Worm (Caenorhabditis elegans): ENCODE data around the gene cdc-50.B.
"Not testable (repeated sequence)": the region's sequence is repeated elsewhere in the genome, so short reads cannot be mapped to it uniquely, and the experiment has no call there.

The cdc-50.B gene

DNA sequence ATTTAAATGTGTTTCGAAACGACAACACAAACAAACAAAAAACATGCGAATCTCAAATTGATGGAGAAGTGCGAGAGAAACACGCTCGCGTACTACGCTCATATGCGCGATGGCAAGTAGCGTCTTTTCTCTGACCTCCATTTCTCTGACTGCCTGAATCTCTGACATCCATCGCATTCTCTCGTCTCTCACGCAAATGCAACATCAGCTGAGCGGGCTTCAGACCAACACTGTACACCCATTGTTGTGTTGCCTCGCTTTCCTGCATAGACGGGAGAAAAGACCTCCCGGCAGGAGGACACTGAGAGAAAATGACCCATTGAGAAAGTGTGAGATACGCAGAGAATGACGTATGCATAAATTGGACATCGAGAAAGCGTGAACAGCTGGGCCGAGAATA lies 17.5 kb downstream of the cdc-50.B start (continued):
- TF ChIP-seq eyg-1 (tag; optimal IDR thresholded peaks at IDR 0.05) = no peak
- TF ChIP-seq tbx-7 (tag; optimal IDR thresholded peaks at IDR 0.05) = no peak
- no peak for TF ChIP-seq hlh-13 (GFP tag; optimal IDR thresholded peaks at IDR 0.05)
- peak; percentile 90 for TF ChIP-seq tbx-2 (tag; optimal IDR thresholded peaks at IDR 0.05)
- no peak for TF ChIP-seq hlh-15 (tag; optimal IDR thresholded peaks at IDR 0.05)
- TF ChIP-seq hlh-6 (tag; optimal IDR thresholded peaks at IDR 0.05) = no peak
- no peak for TF ChIP-seq nhr-232 (tag; optimal IDR thresholded peaks at IDR 0.05)
- peak; percentile 91 for TF ChIP-seq nfya-1 (tag; optimal IDR thresholded peaks at IDR 0.05)
- no peak for TF ChIP-seq pat-9 (tag; optimal IDR thresholded peaks at IDR 0.05)
- TF ChIP-seq hlh-8 (tag; optimal IDR thresholded peaks at IDR 0.05) = peak; percentile 68
- TF ChIP-seq Y22D7AL.16 (tag; optimal IDR thresholded peaks at IDR 0.05) = no peak
- no peak for TF ChIP-seq elt-4 (tag; optimal IDR thresholded peaks at IDR 0.05)
- peak; percentile 75 for TF ChIP-seq ceh-2 (tag; optimal IDR thresholded peaks at IDR 0.05)
- TF ChIP-seq fkh-6 (tag; optimal IDR thresholded peaks at IDR 0.05) = no peak
- no peak for TF ChIP-seq ceh-24 (tag; optimal IDR thresholded peaks at IDR 0.05)
- peak; percentile 68 for TF ChIP-seq F13H6.1 (tag; optimal IDR thresholded peaks at IDR 0.05)
- no peak for TF ChIP-seq ttx-3 (tag; optimal IDR thresholded peaks at IDR 0.05)
- no peak for TF ChIP-seq K02D7.2 (tag; optimal IDR thresholded peaks at IDR 0.05)
- TF ChIP-seq pha-2 (tag; optimal IDR thresholded peaks at IDR 0.05) = no peak
- TF ChIP-seq unc-3 (GFP tag; conservative IDR thresholded peaks at IDR 0.05) = no peak
- TF ChIP-seq unc-3 (tag; optimal IDR thresholded peaks at IDR 0.05) = peak; percentile 41
- TF ChIP-seq pqm-1 (tag; optimal IDR thresholded peaks at IDR 0.05) = no peak
- TF ChIP-seq odd-2 (tag; optimal IDR thresholded peaks at IDR 0.05) = no peak
- no peak for TF ChIP-seq gmeb-2 (tag; optimal IDR thresholded peaks at IDR 0.05)
- TF ChIP-seq ztf-16 (tag; optimal IDR thresholded peaks at IDR 0.05) = peak; percentile 19
- TF ChIP-seq sdc-2 (tag; optimal IDR thresholded peaks at IDR 0.05) = peak; percentile 40
- peak; percentile 59 for TF ChIP-seq unc-42 (tag; optimal IDR thresholded peaks at IDR 0.05)
- TF ChIP-seq ceh-19 (GFP tag; optimal IDR thresholded peaks at IDR 0.05) = no peak
- TF ChIP-seq lim-6 (tag; optimal IDR thresholded peaks at IDR 0.05) = peak; percentile 12
- TF ChIP-seq dve-1 (tag; optimal IDR thresholded peaks at IDR 0.05) = peak; percentile 66

- TF ChIP-seq fkh-10 (GFP tag; optimal IDR thresholded peaks at IDR 0.05) (no peak), ceh-48 (tag; optimal IDR thresholded peaks at IDR 0.05) (peak; percentile 33)
These were observed 20.2 kb downstream of the cdc-50.B start, which contains the start of gene C33D9.13 for ce11 chrIV:8784855-8785327. C33D9.13 (minus strand) TSS chrIV:8785277.

- TF ChIP-seq unc-55 (GFP tag; optimal IDR thresholded peaks at IDR 0.05) (peak; percentile 6), ztf-16 (tag; optimal IDR thresholded peaks at IDR 0.05) (no peak)
These were observed 22.0 kb downstream of the cdc-50.B start, which contains the start of gene C33D9.8 for ce11 chrIV:8786654-8787053. C33D9.8 (minus strand) TSS chrIV:8786752.

ce11 chrIV:8788048-8788447 lies 23.4 kb downstream of the cdc-50.B start, which contains the start of gene C33D9.10:
C33D9.10 (minus strand) TSS chrIV:8788148.
- not testable (repeated sequence) for TF ChIP-seq K09A11.1 (tag; optimal IDR thresholded peaks at IDR 0.05; ENCODE audit: insufficient read depth); ceh-34 (tag; optimal IDR thresholded peaks at IDR 0.05); Y22D7AL.16 (tag; optimal IDR thresholded peaks at IDR 0.05)

DNA sequence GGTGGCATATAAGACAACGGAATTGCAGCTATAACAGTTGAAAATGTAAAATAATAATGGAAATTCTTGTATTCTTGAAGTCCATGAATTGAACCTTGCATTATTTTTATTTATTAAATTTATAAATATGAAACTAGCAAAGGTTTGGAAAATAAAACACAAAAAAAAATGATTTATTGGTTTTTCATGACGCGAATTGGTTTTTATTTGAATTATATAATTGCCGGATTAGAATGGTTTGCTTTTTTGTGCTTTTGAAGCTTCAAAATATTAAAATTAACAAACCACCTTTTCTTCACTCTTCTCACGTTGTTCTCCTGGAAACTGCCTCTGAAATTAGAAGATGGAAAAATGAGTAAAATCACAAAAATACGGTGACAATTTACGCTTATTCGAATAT lies 25.5 kb downstream of the cdc-50.B start, which contains the start of gene sru-35:
Gene sru-35 (minus strand): TSS at position 101 of the 400 bp plus-strand sequence.
- TF ChIP-seq ets-4 (tag; optimal IDR thresholded peaks at IDR 0.05) = no peak
- TF ChIP-seq unc-3 (GFP tag; conservative IDR thresholded peaks at IDR 0.05) = no peak
- no peak for TF ChIP-seq unc-3 (tag; optimal IDR thresholded peaks at IDR 0.05)
- no peak for TF ChIP-seq elt-2 (tag; optimal IDR thresholded peaks at IDR 0.05)
- TF ChIP-seq ztf-16 (tag; optimal IDR thresholded peaks at IDR 0.05) = no peak
- no peak for TF ChIP-seq unc-55 (GFP tag; optimal IDR thresholded peaks at IDR 0.05)
- no peak for TF ChIP-seq unc-42 (tag; optimal IDR thresholded peaks at IDR 0.05)
- TF ChIP-seq gmeb-2 (tag; optimal IDR thresholded peaks at IDR 0.05) = no peak
- no peak for TF ChIP-seq ceh-14 (tag; optimal IDR thresholded peaks at IDR 0.05)
- TF ChIP-seq tbx-7 (tag; optimal IDR thresholded peaks at IDR 0.05) = no peak
- no peak for TF ChIP-seq tbx-2 (tag; optimal IDR thresholded peaks at IDR 0.05)
- TF ChIP-seq mec-3 (tag; optimal IDR thresholded peaks at IDR 0.05; ENCODE audit: borderline replicate concordance) = no peak
- TF ChIP-seq nhr-232 (tag; optimal IDR thresholded peaks at IDR 0.05) = no peak
- no peak for TF ChIP-seq odd-2 (tag; optimal IDR thresholded peaks at IDR 0.05)
- no peak for TF ChIP-seq pag-3 (tag; optimal IDR thresholded peaks at IDR 0.05; ENCODE audit: borderline replicate concordance)
- TF ChIP-seq ceh-30 (tag; optimal IDR thresholded peaks at IDR 0.05) = no peak
- no peak for TF ChIP-seq ref-2 (tag; optimal IDR thresholded peaks at IDR 0.05)
- no peak for TF ChIP-seq hlh-30 (tag; optimal IDR thresholded peaks at IDR 0.05; ENCODE audit: insufficient read depth)
- no peak for TF ChIP-seq rnt-1 (tag; optimal IDR thresholded peaks at IDR 0.05)
- no peak for TF ChIP-seq C38D4.7 (GFP tag; optimal IDR thresholded peaks at IDR 0.05)
